Worm (Caenorhabditis elegans) whole organism, late embryonic: Measurements from ENCODE around the gene C18H2.5.

Experiments
- C38D4.7 ChIP-seq: fragments of 200-800 bp; sonication (Bioruptor generic); optimal IDR thresholded peaks from 2 replicates; lab custom pipeline; 2018; ENCODE audit warnings: mild to moderate bottlenecking, missing genetic modification characterization, moderate library complexity, missing compliant biosample characterization
- F13H6.1 ChIP-seq: sonication (generic microtip); optimal IDR thresholded peaks from 2 replicates; lab custom pipeline; 2016; ENCODE audit warnings: missing genetic modification characterization, missing compliant biosample characterization
- K02D7.2 ChIP-seq: sonication (generic microtip); optimal IDR thresholded peaks from 2 replicates; lab custom pipeline; 2017; ENCODE audit warnings: mild to moderate bottlenecking, missing genetic modification characterization, missing compliant biosample characterization
- T23F11.4 ChIP-seq: fragments of 200-800 bp; sonication (Bioruptor generic); optimal IDR thresholded peaks from 2 replicates; lab custom pipeline; 2018; ENCODE audit warnings: mild to moderate bottlenecking, missing genetic modification characterization, missing compliant biosample characterization
- ceh-14 ChIP-seq: sonication (generic microtip); optimal IDR thresholded peaks from 2 replicates; lab custom pipeline; 2016; ENCODE audit warnings: missing genotype, missing genetic modification characterization, missing compliant biosample characterization
- ceh-18 ChIP-seq: sonication (generic microtip); optimal IDR thresholded peaks from 2 replicates; lab custom pipeline; 2016; ENCODE audit warnings: missing genetic modification characterization, missing compliant biosample characterization
- ceh-19 ChIP-seq: fragments of 200-800 bp; sonication (Bioruptor generic); optimal IDR thresholded peaks from 2 replicates; lab custom pipeline; 2018; ENCODE audit warnings: mild to moderate bottlenecking, missing genetic modification characterization, missing compliant biosample characterization
- ceh-2 ChIP-seq: sonication (generic microtip); optimal IDR thresholded peaks from 2 replicates; lab custom pipeline; 2016; ENCODE audit warnings: missing genotype, missing genetic modification characterization, missing compliant biosample characterization
- ceh-22 ChIP-seq: sonication (generic microtip); optimal IDR thresholded peaks from 2 replicates; lab custom pipeline; 2017; ENCODE audit warnings: missing biosample characterization, missing genetic modification characterization
- ceh-30 ChIP-seq: fragments of 150-350 bp; optimal IDR thresholded peaks from 2 replicates; lab custom pipeline; 2014; ENCODE audit warnings: missing biosample characterization, missing genetic modification characterization
- ceh-31 ChIP-seq: sonication (generic microtip); optimal IDR thresholded peaks from 2 replicates; lab custom pipeline; 2016; ENCODE audit warnings: missing genetic modification characterization, missing compliant biosample characterization
- ceh-34 ChIP-seq: sonication (generic microtip); optimal IDR thresholded peaks from 2 replicates; lab custom pipeline; 2016; ENCODE audit warnings: mild to moderate bottlenecking, missing genetic modification characterization, missing compliant biosample characterization
- ceh-6 ChIP-seq: fragments of 200-800 bp; sonication (Bioruptor generic); optimal IDR thresholded peaks from 2 replicates; lab custom pipeline; 2018; ENCODE audit warnings: mild to moderate bottlenecking, missing genetic modification characterization, missing compliant biosample characterization
- ceh-9 ChIP-seq: sonication (generic microtip); optimal IDR thresholded peaks from 2 replicates; lab custom pipeline; 2016; ENCODE audit warnings: mild to moderate bottlenecking, missing genetic modification characterization, inconsistent platforms, missing compliant biosample characterization
- dmd-4 ChIP-seq: sonication (generic microtip); optimal IDR thresholded peaks from 2 replicates; lab custom pipeline; 2016; ENCODE audit warnings: borderline replicate concordance, missing genetic modification characterization, missing compliant biosample characterization
- dve-1 ChIP-seq: sonication (generic microtip); optimal IDR thresholded peaks from 2 replicates; lab custom pipeline; 2017; ENCODE audit warnings: antibody characterized with exemption, mild to moderate bottlenecking, missing genetic modification characterization, missing compliant biosample characterization
- elt-4 ChIP-seq: sonication (generic microtip); optimal IDR thresholded peaks from 2 replicates; lab custom pipeline; 2016; ENCODE audit warnings: missing genetic modification characterization, missing compliant biosample characterization
- ets-4 ChIP-seq: sonication (generic microtip); optimal IDR thresholded peaks from 2 replicates; lab custom pipeline; 2016; ENCODE audit warnings: missing genetic modification characterization, missing compliant biosample characterization
- eyg-1 ChIP-seq: sonication (generic microtip); optimal IDR thresholded peaks from 2 replicates; lab custom pipeline; 2016; ENCODE audit warnings: missing genotype, missing genetic modification characterization, missing compliant biosample characterization
- fax-1 ChIP-seq: sonication (generic microtip); optimal IDR thresholded peaks from 2 replicates; lab custom pipeline; 2016; ENCODE audit warnings: missing genotype, missing genetic modification characterization, missing compliant biosample characterization
- fkh-6 ChIP-seq: sonication (generic microtip); optimal IDR thresholded peaks from 2 replicates; lab custom pipeline; 2016; ENCODE audit warnings: missing genetic modification characterization, missing compliant biosample characterization
- hlh-13 ChIP-seq: fragments of 200-800 bp; sonication (Bioruptor generic); optimal IDR thresholded peaks from 2 replicates; lab custom pipeline; 2018; ENCODE audit warnings: mild to moderate bottlenecking, missing genetic modification characterization, missing compliant biosample characterization
- hlh-15 ChIP-seq: sonication (generic microtip); optimal IDR thresholded peaks from 2 replicates; lab custom pipeline; 2016; ENCODE audit warnings: missing genetic modification characterization, missing compliant biosample characterization
- hlh-30 ChIP-seq: sonication (generic microtip); optimal IDR thresholded peaks from 2 replicates; lab custom pipeline; 2017; ENCODE audit warnings: antibody characterized with exemption, missing genetic modification characterization, missing compliant biosample characterization; ENCODE audit not compliant: insufficient read depth
- hlh-8 ChIP-seq: sonication (generic microtip); optimal IDR thresholded peaks from 2 replicates; lab custom pipeline; 2016; ENCODE audit warnings: missing genotype, missing genetic modification characterization, missing compliant biosample characterization
- lim-6 ChIP-seq: sonication (generic microtip); optimal IDR thresholded peaks from 2 replicates; lab custom pipeline; 2016; ENCODE audit warnings: missing genetic modification characterization, missing compliant biosample characterization
- madf-2 ChIP-seq: sonication (generic microtip); optimal IDR thresholded peaks from 2 replicates; lab custom pipeline; 2017; ENCODE audit warnings: missing genetic modification characterization, missing compliant biosample characterization
- nfya-1 ChIP-seq: sonication (generic microtip); optimal IDR thresholded peaks from 2 replicates; lab custom pipeline; 2017; ENCODE audit warnings: missing genetic modification characterization, mild to moderate bottlenecking, missing compliant biosample characterization, antibody characterized with exemption, moderate library complexity
- odd-2 ChIP-seq: sonication (generic microtip); optimal IDR thresholded peaks from 2 replicates; lab custom pipeline; 2017; ENCODE audit warnings: antibody characterized with exemption, mild to moderate bottlenecking, missing genetic modification characterization, missing compliant biosample characterization
- pat-9 ChIP-seq: fragments of 200-800 bp; sonication (Bioruptor generic); optimal IDR thresholded peaks from 2 replicates; lab custom pipeline; 2018; ENCODE audit warnings: mild to moderate bottlenecking, missing genetic modification characterization, moderate library complexity, missing compliant biosample characterization
- pha-2 ChIP-seq: sonication (generic microtip); optimal IDR thresholded peaks from 2 replicates; lab custom pipeline; 2017; ENCODE audit warnings: mild to moderate bottlenecking, missing genetic modification characterization, missing compliant biosample characterization
- pqm-1 ChIP-seq: sonication (generic microtip); optimal IDR thresholded peaks from 2 replicates; lab custom pipeline; 2016; ENCODE audit warnings: missing genetic modification characterization, missing compliant biosample characterization
- pros-1 ChIP-seq: fragments of 150-350 bp; optimal IDR thresholded peaks from 2 replicates; lab custom pipeline; 2014; ENCODE audit warnings: missing biosample characterization, missing genetic modification reagents, missing genetic modification characterization
- ref-2 ChIP-seq: sonication (generic microtip); optimal IDR thresholded peaks from 2 replicates; lab custom pipeline; 2016; ENCODE audit warnings: missing genetic modification characterization, missing compliant biosample characterization
- rnt-1 ChIP-seq: sonication (generic microtip); optimal IDR thresholded peaks from 2 replicates; lab custom pipeline; 2016; ENCODE audit warnings: missing genetic modification characterization, missing compliant biosample characterization
- sox-2 ChIP-seq: fragments of 200-800 bp; sonication (Bioruptor generic); IDR thresholded peaks from 2 replicates; pipeline ENCODE4 v1.3.6; 2022; ENCODE audit warnings: missing genetic modification reagents, missing genetic modification characterization, missing compliant biosample characterization
- tbx-2 ChIP-seq: sonication (generic microtip); optimal IDR thresholded peaks from 2 replicates; lab custom pipeline; 2016; ENCODE audit warnings: missing genetic modification characterization, missing compliant biosample characterization
- ttx-3 ChIP-seq: sonication (generic microtip); optimal IDR thresholded peaks from 2 replicates; lab custom pipeline; 2016; ENCODE audit warnings: missing genetic modification reagents, missing genetic modification characterization, missing compliant biosample characterization
- unc-3 ChIP-seq, 2 experiments: fragments of 200-800 bp in 1 of 2; sonication (Bioruptor generic) in 1 of 2; sonication (generic microtip) in 1 of 2; conservative IDR thresholded peaks in 1 of 2; optimal IDR thresholded peaks in 1 of 2; 2 replicates each; pipeline versions ENCODE4 v1.3.6 to Lab custom; 2016 to 2022; ENCODE audit warnings: missing compliant biosample characterization in 2 of 2, missing genetic modification characterization in 2 of 2, missing genetic modification reagents in 1 of 2
- unc-42 ChIP-seq: sonication (generic microtip); optimal IDR thresholded peaks from 2 replicates; lab custom pipeline; 2016; ENCODE audit warnings: missing genotype, missing genetic modification characterization, missing compliant biosample characterization
- unc-55 ChIP-seq: sonication (generic microtip); optimal IDR thresholded peaks from 2 replicates; lab custom pipeline; 2017; ENCODE audit warnings: missing biosample characterization, missing genetic modification reagents, missing genetic modification characterization
- ztf-16 ChIP-seq: sonication (generic microtip); optimal IDR thresholded peaks from 2 replicates; lab custom pipeline; 2017; ENCODE audit warnings: missing genetic modification characterization, missing compliant biosample characterization

Gene C18H2.5

DNA sequence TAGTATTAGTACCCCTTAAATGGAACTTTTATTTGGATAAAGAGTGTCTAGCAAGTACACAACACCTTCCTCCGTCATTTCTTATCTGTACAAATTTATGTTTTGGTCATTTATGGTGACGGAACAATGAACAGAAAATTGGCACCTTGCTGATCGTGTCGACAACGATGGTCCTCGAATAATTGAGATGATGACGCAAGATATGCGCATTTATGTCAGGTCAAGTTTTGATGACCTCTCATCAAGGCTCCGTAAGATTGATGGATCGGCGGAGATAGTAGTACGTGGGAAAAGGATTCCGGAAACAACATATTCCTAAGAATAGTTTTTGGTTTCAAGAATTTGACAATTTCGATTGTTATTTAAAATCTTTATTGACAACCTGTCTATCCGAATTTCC, 39.9 kb upstream of the C18H2.5 start:
- TF ChIP-seq unc-55 (GFP tag; lab: Kevin White, UChicago), result peak; percentile 79
- no peak for TF ChIP-seq ztf-16 (tag; lab: Kevin White, UChicago)
- TF ChIP-seq tbx-2 (tag; lab: Kevin White, UChicago), result peak; percentile 20

DNA sequence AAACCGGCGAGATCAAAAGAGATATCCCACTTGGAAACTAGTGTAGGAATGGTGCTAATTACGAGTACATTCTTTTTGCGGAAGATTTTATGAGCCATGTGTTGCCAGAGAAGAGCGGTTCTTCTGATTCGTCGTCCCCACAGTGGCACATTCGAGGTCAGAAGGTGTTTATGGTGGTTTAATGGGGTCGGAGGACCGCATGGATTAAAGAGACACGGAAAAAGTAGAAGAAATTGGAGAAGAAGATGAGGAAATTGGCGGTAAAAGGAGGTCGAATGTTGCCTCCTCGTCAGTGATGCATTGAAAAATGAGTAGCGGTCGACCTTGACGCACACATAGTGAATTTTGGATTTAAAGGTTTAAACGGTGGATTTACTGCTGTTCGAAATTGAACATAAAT, 39.4 kb upstream of the C18H2.5 start:
- no peak for TF ChIP-seq pros-1 (tag; lab: Kevin White, UChicago)
- TF ChIP-seq nfya-1 (tag; lab: Kevin White, UChicago), result peak; percentile 2
- TF ChIP-seq ceh-31, result peak; percentile 2

DNA sequence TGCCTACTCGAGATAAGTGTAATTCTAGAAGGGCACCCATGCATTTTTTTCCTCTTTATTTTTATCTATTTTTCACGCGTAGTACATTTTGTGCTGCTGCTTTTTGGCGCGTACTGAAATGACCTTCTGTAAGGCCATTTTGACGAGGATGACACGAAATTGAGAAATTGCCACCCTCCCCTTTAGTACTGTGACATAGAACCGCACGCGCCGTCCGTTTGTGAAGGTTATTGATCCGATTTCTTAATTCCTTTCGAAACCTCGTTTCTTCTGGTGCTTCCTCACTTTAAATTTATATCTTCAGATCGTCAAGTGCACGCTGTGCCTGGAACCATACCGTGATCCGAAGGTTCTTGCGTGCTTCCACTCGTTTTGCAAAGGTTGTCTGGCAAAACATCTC, 36.9 kb upstream of the C18H2.5 start:
- no peak for TF ChIP-seq elt-4 (tag; lab: Kevin White, UChicago)
- TF ChIP-seq T23F11.4 (GFP tag; lab: Kevin White, UChicago), result no peak
- TF ChIP-seq ceh-22 (tag; lab: Kevin White, UChicago), result no peak
- TF ChIP-seq pqm-1 (tag; lab: Kevin White, UChicago), result no peak
- no peak for TF ChIP-seq ttx-3
- no peak for TF ChIP-seq unc-3 (GFP tag; conservative IDR thresholded peaks at IDR 0.05; lab: Robert Waterston, UW)
- TF ChIP-seq unc-3 (tag; optimal IDR thresholded peaks at IDR 0.05; lab: Kevin White, UChicago), result no peak
- TF ChIP-seq lim-6 (tag; lab: Kevin White, UChicago), result no peak
- TF ChIP-seq ceh-19, result no peak

DNA sequence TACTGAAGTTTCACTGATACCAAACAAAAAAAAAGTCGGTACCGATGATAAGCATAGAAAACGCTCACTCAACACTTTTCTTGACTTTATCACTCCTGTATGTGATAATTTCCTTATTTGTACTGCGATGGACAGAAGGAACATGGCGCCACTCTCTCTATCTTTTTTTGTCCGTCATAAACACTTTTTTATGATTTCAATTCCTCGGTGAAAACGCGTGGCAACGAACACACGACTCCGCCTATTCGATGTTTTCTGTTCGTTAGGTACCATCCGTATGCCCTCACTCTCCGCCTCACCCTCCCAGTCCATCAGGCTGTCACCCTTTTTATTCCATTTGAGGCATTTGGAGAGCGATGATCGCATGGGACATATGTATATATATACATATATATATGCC, 36.2 kb upstream of the C18H2.5 start:
- TF ChIP-seq ceh-19 (no peak), ceh-6 (GFP tag; lab: Kevin White, UChicago) (no peak), madf-2 (tag; lab: Kevin White, UChicago) (no peak), pha-2 (tag; lab: Kevin White, UChicago) (no peak), C38D4.7 (GFP tag; lab: Kevin White, UChicago) (no peak), sox-2 (GFP tag; lab: Robert Waterston, UW) (no peak), ref-2 (tag; lab: Kevin White, UChicago) (no peak), pros-1 (tag; lab: Kevin White, UChicago) (no peak), ceh-34 (tag; lab: Kevin White, UChicago) (no peak), ceh-18 (tag; lab: Kevin White, UChicago) (no peak), eyg-1 (no peak), odd-2 (tag; lab: Kevin White, UChicago) (no peak), ceh-2 (tag; lab: Kevin White, UChicago) (no peak), fax-1 (tag; lab: Kevin White, UChicago) (no peak), ceh-30 (tag; lab: Kevin White, UChicago) (no peak), ceh-9 (tag; lab: Kevin White, UChicago) (no peak), ets-4 (tag; lab: Kevin White, UChicago) (no peak)

DNA sequence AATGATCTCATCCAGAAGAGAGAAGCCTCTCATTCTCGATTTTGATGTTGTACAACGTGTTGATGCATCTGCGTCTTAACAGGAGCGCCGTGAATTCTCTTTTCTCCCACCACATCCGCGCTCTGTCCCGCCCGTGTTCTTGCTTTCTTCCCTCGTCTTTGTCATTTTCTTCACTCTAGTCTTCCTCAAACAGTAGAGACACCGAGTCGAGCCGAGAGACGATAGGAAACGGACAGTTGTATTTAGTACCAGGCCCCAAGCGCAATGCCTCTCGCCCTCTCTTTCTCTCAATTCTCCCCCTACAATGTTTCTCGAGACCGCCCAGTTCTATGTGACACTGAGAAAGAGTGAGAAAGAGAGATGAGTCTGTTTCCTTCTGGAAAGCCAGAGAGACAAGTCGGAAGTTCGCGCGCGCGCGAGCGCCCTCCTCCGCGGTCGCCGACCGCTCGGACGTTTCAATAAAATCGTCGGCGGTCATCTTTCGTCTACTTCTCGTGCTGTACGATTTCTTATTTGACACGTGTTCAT, 35.4 kb upstream of the C18H2.5 start, which contains the start of gene ZK112.4:
ZK112.4 (minus strand) TSS at position 478 of the 528 bp plus-strand sequence.
- TF ChIP-seq lim-6 (tag; lab: Kevin White, UChicago), result no peak
- TF ChIP-seq ref-2 (tag; lab: Kevin White, UChicago), result peak; percentile 63
- peak; percentile 88 for TF ChIP-seq ceh-34 (tag; lab: Kevin White, UChicago)
- peak; percentile 28 for TF ChIP-seq ceh-30 (tag; lab: Kevin White, UChicago)
- no peak for TF ChIP-seq fkh-6
- peak; percentile 77 for TF ChIP-seq F13H6.1 (tag; lab: Kevin White, UChicago)
- peak; percentile 36 for TF ChIP-seq T23F11.4 (GFP tag; lab: Kevin White, UChicago)
- peak; percentile 13 for TF ChIP-seq hlh-13 (GFP tag; lab: Kevin White, UChicago)
- TF ChIP-seq ets-4 (tag; lab: Kevin White, UChicago), result peak; percentile 68
- no peak for TF ChIP-seq pros-1 (tag; lab: Kevin White, UChicago)
- TF ChIP-seq K02D7.2 (tag; lab: Kevin White, UChicago), result no peak
- peak; percentile 78 for TF ChIP-seq ceh-31
- no peak for TF ChIP-seq hlh-15 (tag; lab: Kevin White, UChicago)
- peak; percentile 19 for TF ChIP-seq hlh-8 (tag; lab: Kevin White, UChicago)
- TF ChIP-seq ceh-14 (tag; lab: Kevin White, UChicago), result peak; percentile 58
- TF ChIP-seq tbx-2 (tag; lab: Kevin White, UChicago), result peak; percentile 73
- peak; percentile 83 for TF ChIP-seq rnt-1 (tag; lab: Kevin White, UChicago)
- peak; percentile 16 for TF ChIP-seq hlh-30 (tag; lab: Kevin White, UChicago)
- no peak for TF ChIP-seq dmd-4 (tag; lab: Kevin White, UChicago)
- TF ChIP-seq ceh-18 (tag; lab: Kevin White, UChicago), result peak; percentile 93
- peak; percentile 31 for TF ChIP-seq ceh-2 (tag; lab: Kevin White, UChicago)
- TF ChIP-seq unc-55 (GFP tag; lab: Kevin White, UChicago), result peak; percentile 82
- peak; percentile 31 for TF ChIP-seq unc-42 (tag; lab: Kevin White, UChicago)
- peak; percentile 49 for TF ChIP-seq dve-1 (tag; lab: Kevin White, UChicago)
- TF ChIP-seq pat-9 (tag; lab: Kevin White, UChicago), result peak; percentile 2
